Worm (Caenorhabditis elegans): ENCODE results near the gene dylt-2.

DNA sequence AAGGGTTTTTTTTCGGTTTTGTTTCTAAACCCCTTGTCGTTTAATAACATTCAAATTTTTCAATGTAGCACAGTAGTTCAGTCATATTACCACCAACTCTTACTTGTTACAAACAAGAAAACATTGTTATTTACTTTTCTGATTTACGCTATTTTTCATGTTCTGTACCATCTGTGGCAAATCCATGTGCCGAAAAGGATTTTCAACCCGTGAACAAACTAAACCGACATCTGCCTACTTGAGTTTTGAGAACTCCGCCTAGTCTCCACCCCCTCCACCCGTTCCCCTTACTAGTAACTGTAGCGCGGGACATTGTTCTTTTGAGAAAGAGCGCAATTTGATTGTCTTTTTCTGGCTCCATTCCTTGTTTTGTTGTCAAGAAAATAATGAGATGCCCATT, 34.9 kb downstream of the dylt-2 start, which contains the start of gene ensh-1:
- TF ChIP-seq flt-1 (GFP tag; IDR thresholded peaks at IDR 0.05), result no peak
- TF ChIP-seq ref-1 (GFP tag; conservative IDR thresholded peaks at IDR 0.05), result no peak
- no peak for TF ChIP-seq ztf-23 (GFP tag; IDR thresholded peaks at IDR 0.05)
